Comparison of ENCODE assay signal across 2 worm cellular contexts in genomic region chrII:10990592-10990991, ce11.
TF ChIP-seq lines count a peak whose summit lies in the region.

No protein-coding gene starts in this region.

TF ChIP-seq in whole organism, L1 larva, 84 proteins besides CTCF, POLR2A, EP300 and RAD21 (continued from another document):
- TF ChIP-seq lin-14 (GFP tag; optimal IDR thresholded peaks at IDR 0.05; lab: Kevin White, UChicago) (peak; percentile 70), aha-1 (tag; optimal IDR thresholded peaks at IDR 0.05; lab: Kevin White, UChicago) (no peak), isw-1 (GFP tag; IDR thresholded peaks at IDR 0.05; lab: Robert Waterston, UW) (no peak), F16B12.6 (tag; optimal IDR thresholded peaks at IDR 0.05; lab: Kevin White, UChicago) (no peak), hpl-2 (GFP tag; optimal IDR thresholded peaks at IDR 0.05; lab: Kevin White, UChicago) (no peak), tbx-2 (tag; optimal IDR thresholded peaks at IDR 0.05; lab: Kevin White, UChicago) (peak; percentile 21), pqm-1 (tag; optimal IDR thresholded peaks at IDR 0.05; lab: Kevin White, UChicago) (no peak), ztf-11 (tag; optimal IDR thresholded peaks at IDR 0.05; lab: Kevin White, UChicago) (no peak)

TF ChIP-seq in whole organism, L2 larva, 48 proteins besides CTCF, POLR2A, EP300 and RAD21 (continued from another document):
- TF ChIP-seq nhr-10 (tag; optimal IDR thresholded peaks at IDR 0.05; lab: Kevin White, UChicago) (no peak), sem-4 (tag; optimal IDR thresholded peaks at IDR 0.05; lab: Kevin White, UChicago) (peak; percentile 21), mbf-1 (tag; optimal IDR thresholded peaks at IDR 0.05; lab: Kevin White, UChicago) (no peak), lsy-2 (tag; optimal IDR thresholded peaks at IDR 0.05; lab: Kevin White, UChicago) (peak in 1 of 2 experiments; percentile 13), ZK546.5 (tag; optimal IDR thresholded peaks at IDR 0.05; lab: Kevin White, UChicago) (no peak)
